Fruit fly (Drosophila melanogaster): Measurements from ENCODE around the gene frtz.

Gene frtz

DNA sequence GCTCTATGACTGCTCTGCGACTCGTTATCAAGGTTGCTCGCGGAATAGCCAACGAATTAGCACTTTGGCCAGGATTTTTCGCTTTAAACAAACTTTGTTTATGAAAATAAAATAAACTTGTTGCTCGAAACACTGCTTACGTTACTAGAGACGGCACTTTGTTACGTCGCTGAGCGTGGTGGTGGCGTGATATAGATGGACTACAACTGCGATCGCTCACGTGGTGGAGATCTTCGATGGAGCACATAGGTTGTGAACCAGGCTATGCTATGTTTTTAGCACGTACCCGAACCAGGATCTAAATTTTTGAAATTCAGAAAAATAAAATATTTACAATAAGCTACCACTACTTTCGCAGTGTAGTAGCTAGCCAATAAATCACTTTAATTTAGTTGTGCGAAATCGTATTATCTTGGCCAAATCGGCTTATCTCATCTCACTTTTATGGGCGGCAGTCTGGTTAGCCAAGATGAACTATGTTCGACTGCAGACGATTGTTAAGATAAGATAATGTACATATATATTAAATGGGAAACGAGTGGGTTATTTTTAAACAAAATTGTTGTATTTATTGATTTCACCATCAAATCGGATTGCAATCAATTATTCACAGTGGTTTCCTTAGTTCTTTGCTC is at the start of gene frtz:
Gene frtz (minus strand): TSS at position 153 of the 635 bp plus-strand sequence.
- peak; percentile 60 for TF ChIP-seq noc (tag; optimal IDR thresholded peaks at IDR 0.05)

DNA sequence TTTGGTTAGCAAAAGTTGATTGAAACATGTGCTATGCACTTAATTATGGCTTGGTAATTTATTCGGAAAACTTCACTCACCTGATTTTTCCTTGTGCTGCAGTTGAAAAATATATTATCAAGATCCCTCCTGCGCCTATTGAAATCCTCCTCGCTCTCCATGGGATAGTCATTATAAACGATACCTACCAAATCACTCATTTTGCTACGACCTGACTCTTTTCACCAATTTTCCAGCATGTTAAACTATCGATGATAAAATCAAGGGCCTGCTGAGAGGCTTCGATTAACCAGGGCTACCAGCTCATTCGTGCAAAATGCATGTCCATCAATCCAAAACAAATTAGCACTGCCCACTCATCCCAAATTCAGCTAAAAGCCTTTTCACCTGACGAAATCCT is 43.2 kb upstream of the frtz start, which contains the start of gene CG17650:
Gene CG17650 (minus strand): TSS at position 241 of the 400 bp plus-strand sequence.
- no peak for TF ChIP-seq noc (tag; optimal IDR thresholded peaks at IDR 0.05)

DNA sequence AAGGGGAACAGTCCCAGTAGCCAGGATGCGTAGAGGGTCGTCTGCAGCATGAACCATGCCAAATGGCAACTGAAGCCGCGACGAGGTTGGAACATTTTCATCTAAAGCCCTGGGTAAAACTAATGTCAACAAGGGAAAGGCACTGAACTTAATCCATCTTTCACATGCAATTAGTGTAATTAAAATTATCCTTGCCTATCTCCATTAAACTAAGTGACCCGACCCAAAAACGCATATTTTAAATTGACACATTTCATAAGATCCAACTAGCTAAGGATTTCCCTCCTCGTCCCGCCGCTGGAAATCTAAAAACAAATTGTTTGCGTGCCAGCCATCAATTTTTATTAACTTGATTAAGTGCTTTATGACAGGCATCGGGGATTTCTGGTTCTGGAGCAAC is 40.7 kb upstream of the frtz start, which contains the start of gene Gr22f:
Gene Gr22f (minus strand): TSS at position 101 of the 400 bp plus-strand sequence.
- no peak for TF ChIP-seq noc (tag; optimal IDR thresholded peaks at IDR 0.05)

DNA sequence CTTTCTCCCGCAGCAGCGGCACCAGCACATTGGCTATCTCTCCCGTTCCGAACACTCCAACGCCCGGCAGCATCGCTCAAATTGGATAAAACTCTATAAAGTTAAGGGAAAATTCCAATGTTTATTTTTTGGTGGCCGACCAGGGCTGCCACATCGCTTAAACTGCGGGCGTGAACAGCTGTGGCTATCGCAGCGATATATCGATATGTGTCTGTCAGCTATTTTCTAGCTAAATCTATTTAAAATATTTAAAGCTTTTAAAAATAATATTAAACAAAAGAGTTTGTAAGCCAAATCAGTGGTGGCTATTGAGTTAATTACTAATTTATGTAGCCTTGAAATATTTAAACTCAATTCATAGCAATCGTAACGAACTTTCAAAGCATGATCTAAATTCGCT is 36.3 kb upstream of the frtz start, which contains the start of the genes CG17712 and CG17648:
Gene CG17712 (minus strand): TSS at position 170 of the 400 bp plus-strand sequence.
Gene CG17648 (plus strand): TSS at position 356 of the 400 bp plus-strand sequence.
- no peak for TF ChIP-seq noc (tag; optimal IDR thresholded peaks at IDR 0.05)

DNA sequence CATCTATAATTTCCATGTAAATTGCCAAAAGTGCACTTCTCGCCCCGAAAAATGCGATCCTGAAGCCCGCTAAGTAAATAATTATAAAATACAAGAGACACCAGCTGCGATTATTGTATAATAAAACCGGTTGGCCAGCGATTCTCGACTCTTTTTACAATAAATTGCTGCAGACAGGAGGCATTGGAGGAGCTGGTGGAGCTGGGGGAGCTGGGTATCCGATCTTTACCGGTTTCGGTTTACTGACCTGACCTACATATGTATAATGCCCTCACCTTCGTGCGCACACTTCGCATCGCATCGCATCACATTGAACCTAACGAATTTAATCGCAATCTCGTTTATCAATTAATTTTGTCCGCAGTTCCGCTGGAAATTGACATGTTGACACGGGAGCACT is 32.8 kb upstream of the frtz start:
- no peak for TF ChIP-seq noc (tag; optimal IDR thresholded peaks at IDR 0.05)

DNA sequence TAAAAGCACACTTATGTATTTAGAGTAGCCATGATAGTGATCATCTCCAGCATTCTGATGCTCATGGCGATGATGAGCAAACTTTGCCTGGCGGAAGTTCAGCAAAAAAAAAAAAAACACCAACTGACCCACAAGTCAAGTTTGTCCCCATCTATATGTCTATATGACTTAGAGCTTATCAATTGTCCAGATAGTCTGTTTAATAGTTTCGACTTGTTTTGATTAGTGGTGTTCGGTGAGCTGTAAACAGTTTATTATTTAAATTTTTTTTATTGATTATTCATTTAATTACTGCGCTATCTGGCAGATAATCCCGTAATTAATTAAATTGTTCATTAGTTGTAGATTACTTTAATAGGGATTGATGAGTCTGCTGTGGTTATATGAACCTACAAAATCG is 28.1 kb upstream of the frtz start:
- TF ChIP-seq noc (tag; optimal IDR thresholded peaks at IDR 0.05): peak; percentile 54

DNA sequence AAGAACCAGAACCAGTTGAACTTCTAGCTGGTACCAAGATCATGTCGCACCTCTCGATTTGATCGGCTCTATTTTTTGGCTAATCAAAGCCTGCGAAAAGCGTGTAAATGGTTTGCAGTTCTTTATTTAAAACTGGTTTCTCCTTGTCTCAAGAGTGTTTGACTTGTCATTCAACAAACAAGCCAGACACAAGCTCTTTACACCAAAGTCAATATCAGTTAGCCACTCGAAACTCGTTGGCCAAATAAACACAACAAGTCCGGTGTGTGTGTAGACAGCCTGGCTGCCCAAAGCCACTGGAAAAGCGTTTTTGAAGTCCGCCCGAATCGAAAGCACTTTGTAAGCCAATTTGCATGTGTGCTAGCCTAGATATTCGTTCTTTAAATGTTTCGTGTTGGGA is 24.4 kb upstream of the frtz start:
- no peak for TF ChIP-seq noc (tag; optimal IDR thresholded peaks at IDR 0.05)

DNA sequence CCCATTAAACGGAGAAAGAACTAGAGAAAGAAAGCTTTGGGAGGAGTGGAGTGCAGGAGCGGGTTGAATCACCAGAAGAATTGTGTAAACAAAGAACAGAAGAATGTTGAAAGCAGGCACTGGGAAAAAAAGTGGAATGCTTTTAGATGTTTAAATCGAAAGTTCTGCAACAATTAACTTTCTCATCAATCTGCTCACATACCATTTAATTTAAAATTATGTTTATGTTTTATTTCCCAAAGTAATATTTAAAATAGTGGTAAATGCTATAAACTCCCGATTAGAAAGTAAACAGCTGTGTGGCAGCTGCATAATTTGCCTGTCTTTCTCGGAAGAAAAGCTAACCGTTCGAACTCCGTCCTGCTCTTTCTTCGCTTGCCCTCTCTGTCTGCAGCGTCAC is 22.4 kb upstream of the frtz start:
- no peak for TF ChIP-seq noc (tag; optimal IDR thresholded peaks at IDR 0.05)

DNA sequence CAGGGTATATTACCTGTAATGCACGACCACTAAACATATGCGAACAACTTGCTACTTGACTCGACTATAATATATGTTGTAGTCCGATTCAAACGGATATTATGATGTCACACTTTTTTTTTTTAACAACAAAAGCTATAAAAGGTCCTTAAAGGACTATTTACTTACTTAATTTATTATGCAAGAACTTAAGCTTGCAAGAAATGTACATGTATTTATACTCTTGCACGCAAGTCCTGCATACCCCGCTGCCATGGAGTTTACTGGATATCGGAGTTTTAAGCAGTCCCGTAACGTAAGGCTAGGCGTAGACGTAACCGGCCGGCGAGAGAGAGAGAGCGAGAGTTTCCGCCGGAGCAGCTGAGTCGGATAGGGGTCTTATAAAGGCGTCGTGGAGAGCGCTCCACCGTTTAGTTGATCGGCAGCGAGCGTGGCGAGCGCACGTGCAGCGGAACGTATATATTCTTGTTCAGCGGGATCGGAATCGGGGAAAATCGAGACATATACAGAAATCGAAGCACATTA is 21.5 kb upstream of the frtz start:
- TF ChIP-seq noc (tag; optimal IDR thresholded peaks at IDR 0.05): peak; percentile 84

DNA sequence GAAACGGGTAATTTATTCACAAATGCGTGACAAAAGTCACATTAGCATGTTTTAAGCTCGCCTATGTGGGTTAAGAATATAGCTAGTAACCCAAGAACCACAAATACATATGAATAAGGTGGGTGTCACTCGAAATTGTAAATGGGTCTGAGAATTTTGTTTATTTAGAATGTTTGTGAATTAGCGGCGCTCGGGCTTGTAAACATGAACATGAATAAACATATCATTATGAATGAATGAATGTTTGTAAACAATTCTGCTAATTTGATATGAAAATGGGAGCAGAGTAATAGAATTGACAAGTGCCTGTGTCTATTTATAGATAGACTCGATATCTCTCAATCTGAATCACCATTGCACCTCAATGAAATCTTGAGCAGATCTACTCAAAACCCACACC is 19.5 kb upstream of the frtz start:
- no peak for TF ChIP-seq noc (tag; optimal IDR thresholded peaks at IDR 0.05)

DNA sequence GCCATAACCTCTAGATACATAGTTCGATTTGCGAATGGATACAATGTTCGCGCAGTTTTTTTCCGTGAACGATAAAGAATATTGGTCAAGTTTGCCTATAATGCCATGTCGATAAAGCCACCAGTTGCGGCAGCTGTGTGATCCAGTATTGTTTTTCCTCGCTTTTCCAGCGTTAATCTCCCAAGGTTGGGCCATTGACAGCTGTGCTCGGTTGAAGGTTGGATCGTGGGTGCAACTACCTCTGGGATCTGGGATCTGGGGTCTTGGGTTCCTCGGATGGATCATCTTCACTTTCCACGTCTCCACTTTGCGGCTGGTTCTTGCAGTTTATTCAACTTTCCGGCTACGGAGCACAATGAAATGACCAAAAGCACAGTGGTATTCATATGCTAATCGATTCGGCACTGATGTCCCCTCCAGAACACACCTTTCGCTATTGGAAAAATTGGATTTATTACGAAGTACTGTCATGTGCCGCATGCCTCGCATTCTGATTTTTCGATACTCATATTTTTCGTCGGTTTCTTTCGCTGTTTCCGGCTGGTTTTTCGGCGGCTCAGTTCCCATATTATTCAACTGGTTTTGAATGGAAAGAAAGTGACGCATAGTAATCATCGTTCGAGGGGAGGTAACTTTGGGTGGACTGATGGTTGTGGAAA is 17.6 kb upstream of the frtz start:
- no peak for TF ChIP-seq noc (tag; optimal IDR thresholded peaks at IDR 0.05)

DNA sequence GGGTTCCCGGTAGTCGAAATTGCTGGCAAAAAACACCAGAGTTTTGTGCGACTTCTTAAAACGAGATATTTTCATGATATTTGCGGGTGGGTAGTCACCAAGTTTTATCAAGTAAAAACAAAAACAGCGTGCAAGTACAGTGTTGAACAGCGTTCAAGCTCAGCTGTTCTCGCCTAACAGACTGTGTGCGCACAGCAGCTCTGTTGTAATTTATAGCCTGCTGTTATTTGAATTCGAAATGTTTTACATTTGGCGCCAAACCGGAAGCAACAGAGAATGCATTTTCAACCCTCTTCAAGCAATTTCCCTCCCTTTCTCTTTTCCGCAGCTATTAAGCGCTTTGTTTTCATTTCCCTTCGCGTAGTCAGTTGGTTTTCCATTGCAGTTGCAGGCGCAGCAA is 16.5 kb upstream of the frtz start, which contains the start of the genes CG17652 and CG17646:
Gene CG17652 (minus strand): TSS at position 168 of the 400 bp plus-strand sequence.
Gene CG17646 (plus strand): TSS at position 336 of the 400 bp plus-strand sequence.
- no peak for TF ChIP-seq noc (tag; optimal IDR thresholded peaks at IDR 0.05)

DNA sequence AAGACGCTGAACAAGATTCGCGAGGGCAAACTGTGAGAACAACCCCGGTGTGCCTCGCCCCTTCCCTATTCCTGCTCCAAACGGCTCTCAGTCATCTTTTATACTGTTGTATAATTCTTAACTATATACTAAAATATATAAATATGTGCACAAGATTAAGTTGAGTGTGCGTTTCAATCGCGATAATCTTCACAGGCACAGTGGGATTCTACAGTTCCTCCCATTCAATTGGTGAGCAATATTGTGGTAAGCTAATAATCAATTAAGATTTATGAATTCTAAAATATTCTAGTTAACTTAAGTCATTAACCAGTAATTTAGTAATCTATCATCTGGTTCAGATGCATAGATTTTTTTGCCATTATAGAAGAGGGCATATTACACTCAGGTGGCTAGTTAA is 15.3 kb upstream of the frtz start:
- TF ChIP-seq noc (tag; optimal IDR thresholded peaks at IDR 0.05): peak; percentile 80

DNA sequence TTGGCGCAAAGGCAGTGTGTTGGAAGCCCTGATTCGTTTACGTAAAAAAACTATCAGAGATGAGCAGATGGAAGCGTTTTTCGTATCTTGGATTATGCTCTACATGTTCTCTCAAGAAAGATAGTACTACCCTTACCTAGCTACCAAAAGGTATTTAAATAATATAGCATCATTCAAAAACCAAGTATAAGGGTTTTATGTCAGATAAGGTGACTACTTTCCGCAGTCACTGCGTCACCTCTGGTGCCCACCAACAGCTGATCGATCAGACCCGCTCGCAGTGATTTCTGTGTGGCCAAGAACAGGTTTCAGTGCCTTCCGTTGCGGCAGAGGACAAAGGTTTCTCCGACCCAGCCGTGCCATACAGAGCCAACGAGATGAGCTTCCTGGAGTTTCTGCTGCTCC is 14.0 kb upstream of the frtz start, which contains the start of the genes Eno and CG31937:
Gene Eno (minus strand): TSS at position 30 of the 405 bp plus-strand sequence.
Gene CG31937 (plus strand): TSS at position 281 of the 405 bp plus-strand sequence.
- peak; percentile 74 for TF ChIP-seq noc (tag; optimal IDR thresholded peaks at IDR 0.05)

DNA sequence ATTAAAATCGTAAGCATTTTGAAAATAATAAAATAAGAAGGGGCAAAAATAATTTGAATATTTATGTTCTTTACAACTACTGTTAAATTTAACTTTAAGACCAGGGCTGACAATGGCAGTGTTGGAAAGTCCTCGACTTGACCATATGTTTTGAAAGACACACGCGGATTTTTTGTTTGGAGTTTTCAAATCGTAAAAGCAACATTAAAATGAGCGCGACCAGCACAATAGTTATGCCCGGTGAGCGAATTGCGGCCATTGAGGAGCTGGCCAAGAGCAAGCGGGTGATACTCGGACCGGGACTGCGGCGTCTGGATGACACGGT is 12.9 kb upstream of the frtz start, which contains the start of gene Rrp40:
Gene Rrp40 (plus strand): TSS at position 113 of the 325 bp plus-strand sequence.
- no peak for TF ChIP-seq noc (tag; optimal IDR thresholded peaks at IDR 0.05)

DNA sequence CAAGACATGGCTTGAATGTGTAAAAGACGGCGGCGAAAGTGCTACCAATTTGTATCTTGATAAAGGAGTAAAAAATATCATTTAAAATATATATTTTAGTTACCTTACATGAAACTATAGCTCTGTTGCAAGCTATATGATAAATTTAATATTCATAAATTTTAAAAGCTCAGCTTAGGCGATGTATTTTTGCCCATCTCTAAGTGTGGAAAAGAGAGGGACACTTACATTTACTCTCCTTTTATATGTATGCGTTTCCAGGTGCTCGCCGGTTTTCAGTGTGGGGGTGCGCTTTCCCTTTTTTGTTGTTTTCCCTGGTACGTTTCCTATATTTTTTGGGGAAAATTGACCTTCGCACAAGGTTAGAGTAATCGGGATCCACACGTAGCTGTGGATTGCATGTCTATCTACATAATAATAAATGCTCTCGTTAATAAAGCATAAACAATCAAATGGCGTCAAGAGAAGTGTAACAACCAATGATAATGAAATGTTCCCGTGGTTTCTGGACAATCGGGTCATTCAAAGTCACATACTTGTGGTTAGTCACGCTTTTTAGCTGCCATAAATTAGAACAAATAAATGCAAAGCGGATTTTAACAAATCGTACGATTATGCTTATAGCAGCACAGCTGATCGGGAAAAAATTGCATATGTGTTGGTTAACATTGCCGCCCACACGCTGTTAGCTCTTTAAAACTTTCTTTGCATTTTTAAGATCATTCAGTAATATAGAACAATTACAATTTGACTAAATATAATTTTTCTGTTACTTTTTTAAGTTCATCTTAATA is 12.4 kb upstream of the frtz start:
- peak; percentile 100 for TF ChIP-seq noc (tag; optimal IDR thresholded peaks at IDR 0.05)
